Fruit fly (Drosophila melanogaster) whole organism, adult: ENCODE data around the gene Ptp69D.

Experiments used
- CG11617 ChIP-seq: fragments of 200-800 bp; sonication (Bioruptor generic); optimal IDR thresholded peaks from 2 replicates; lab custom pipeline; 2017; ENCODE audit warnings: mild to moderate bottlenecking, missing biosample characterization, missing genetic modification reagents, missing genetic modification characterization
- CG12768 ChIP-seq: fragments of 200-800 bp; sonication (Bioruptor generic); optimal IDR thresholded peaks from 2 replicates; lab custom pipeline; 2017; ENCODE audit warnings: missing biosample characterization, missing genetic modification characterization, mild to moderate bottlenecking, moderate library complexity, missing genetic modification reagents
- CG14711 ChIP-seq: fragments of 200-800 bp; sonication (Bioruptor generic); optimal IDR thresholded peaks from 2 replicates; lab custom pipeline; 2018; ENCODE audit warnings: missing biosample characterization, mild to moderate bottlenecking, missing genetic modification characterization, moderate library complexity
- CG1620 ChIP-seq: fragments of 200-800 bp; sonication (Bioruptor generic); optimal IDR thresholded peaks from 2 replicates; lab custom pipeline; 2016; ENCODE audit warnings: missing biosample characterization, missing genetic modification characterization
- CG33017 ChIP-seq: fragments of 200-800 bp; sonication (Bioruptor generic); optimal IDR thresholded peaks from 2 replicates; lab custom pipeline; 2018; ENCODE audit warnings: missing biosample characterization, mild to moderate bottlenecking, missing genetic modification characterization, moderate library complexity
- CG5204 ChIP-seq: fragments of 200-800 bp; sonication (Bioruptor generic); optimal IDR thresholded peaks from 2 replicates; lab custom pipeline; 2016; ENCODE audit warnings: missing biosample characterization, missing genetic modification characterization
- CG7045 ChIP-seq: fragments of 200-800 bp; sonication (Bioruptor generic); optimal IDR thresholded peaks from 2 replicates; lab custom pipeline; 2017; ENCODE audit warnings: missing biosample characterization, mild to moderate bottlenecking, missing genetic modification characterization
- CG7101 ChIP-seq: fragments of 200-800 bp; sonication (Bioruptor generic); optimal IDR thresholded peaks from 2 replicates; lab custom pipeline; 2018; ENCODE audit warnings: missing biosample characterization, mild to moderate bottlenecking, missing genetic modification characterization, moderate library complexity
- Clk ChIP-seq: fragments of 200-800 bp; sonication (Bioruptor generic); optimal IDR thresholded peaks from 2 replicates; lab custom pipeline; 2017; ENCODE audit warnings: missing biosample characterization, missing genetic modification characterization
- Crg-1 ChIP-seq: fragments of 200-800 bp; sonication (Bioruptor generic); optimal IDR thresholded peaks from 2 replicates; lab custom pipeline; 2016; ENCODE audit warnings: missing biosample characterization, missing genetic modification characterization
- Hr96 ChIP-seq: fragments of 200-800 bp; sonication (Bioruptor generic); optimal IDR thresholded peaks from 2 replicates; lab custom pipeline; 2016; ENCODE audit warnings: missing biosample characterization, missing genetic modification characterization
- Mnt ChIP-seq: fragments of 200-800 bp; sonication (Bioruptor generic); optimal IDR thresholded peaks from 2 replicates; lab custom pipeline; 2016; ENCODE audit warnings: missing biosample characterization, mild to moderate bottlenecking, missing genetic modification characterization
- bab1 ChIP-seq: fragments of 200-800 bp; sonication (Bioruptor generic); optimal IDR thresholded peaks from 3 replicates; lab custom pipeline; 2019; ENCODE audit warnings: missing biosample characterization, mild to moderate bottlenecking, missing genetic modification characterization, moderate library complexity
- cic ChIP-seq: fragments of 200-800 bp; sonication (Bioruptor generic); optimal IDR thresholded peaks from 2 replicates; lab custom pipeline; 2017; ENCODE audit warnings: missing biosample characterization, mild to moderate bottlenecking, missing genetic modification characterization, moderate library complexity
- cnc ChIP-seq, 2 experiments: fragments of >200 bp; optimal IDR thresholded peaks; 2 replicates each; lab custom pipeline; 2017
- kay ChIP-seq: fragments of 200-800 bp; sonication (Bioruptor generic); peaks from one replicate; lab custom pipeline; 2016; ENCODE audit warnings: missing biosample characterization, missing genetic modification characterization, borderline replicate concordance
- ovo ChIP-seq: fragments of 200-800 bp; sonication (Bioruptor generic); optimal IDR thresholded peaks from 2 replicates; lab custom pipeline; 2016; ENCODE audit warnings: missing biosample characterization, missing genetic modification characterization
- pad ChIP-seq: fragments of 200-800 bp; sonication (Bioruptor generic); optimal IDR thresholded peaks from 3 replicates; lab custom pipeline; 2017; ENCODE audit warnings: missing biosample characterization, missing genetic modification characterization, mild to moderate bottlenecking, moderate library complexity, missing genetic modification reagents
- tj ChIP-seq: fragments of 200-800 bp; sonication (Bioruptor generic); optimal IDR thresholded peaks from 3 replicates; lab custom pipeline; 2017; ENCODE audit warnings: missing biosample characterization, mild to moderate bottlenecking, missing genetic modification characterization, moderate library complexity
- toe ChIP-seq: fragments of 200-800 bp; sonication (Bioruptor generic); optimal IDR thresholded peaks from 2 replicates; lab custom pipeline; 2016; ENCODE audit warnings: missing biosample characterization, missing genetic modification characterization

Ptp69D gene

DNA sequence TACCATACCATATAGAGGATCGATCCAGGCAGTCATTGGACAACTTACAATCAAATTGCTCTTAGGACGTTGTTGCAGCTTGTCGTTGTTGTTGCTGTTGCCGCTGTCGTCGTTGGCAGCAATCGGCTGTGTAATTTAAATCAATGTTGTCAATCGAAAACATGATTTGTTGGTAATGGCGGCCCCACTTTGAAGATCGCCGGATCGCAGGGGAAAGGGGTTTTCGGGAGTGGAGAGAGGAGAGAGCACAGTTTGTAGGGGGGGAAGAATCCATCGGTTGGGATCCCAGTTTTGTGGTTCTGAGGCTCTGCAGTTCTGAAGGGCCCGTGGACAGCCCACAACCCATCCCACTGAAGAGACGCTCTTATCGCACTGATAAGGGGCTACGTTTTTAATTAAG is 39.0 kb upstream of the Ptp69D start:
- TF ChIP-seq CG7045 (GFP tag; lab: Kevin White, UChicago): no peak
- TF ChIP-seq CG14711: no peak
- TF ChIP-seq Crg-1 (GFP tag; lab: Kevin White, UChicago): no peak
- no peak for TF ChIP-seq toe (GFP tag; lab: Kevin White, UChicago)
- TF ChIP-seq tj (GFP tag; lab: Kevin White, UChicago): no peak
- no peak for TF ChIP-seq CG1620 (GFP tag; lab: Kevin White, UChicago)
- TF ChIP-seq Hr96 (GFP tag; lab: Kevin White, UChicago): no peak
- no peak for TF ChIP-seq CG7101
- TF ChIP-seq CG5204 (GFP tag; lab: Kevin White, UChicago): no peak

DNA sequence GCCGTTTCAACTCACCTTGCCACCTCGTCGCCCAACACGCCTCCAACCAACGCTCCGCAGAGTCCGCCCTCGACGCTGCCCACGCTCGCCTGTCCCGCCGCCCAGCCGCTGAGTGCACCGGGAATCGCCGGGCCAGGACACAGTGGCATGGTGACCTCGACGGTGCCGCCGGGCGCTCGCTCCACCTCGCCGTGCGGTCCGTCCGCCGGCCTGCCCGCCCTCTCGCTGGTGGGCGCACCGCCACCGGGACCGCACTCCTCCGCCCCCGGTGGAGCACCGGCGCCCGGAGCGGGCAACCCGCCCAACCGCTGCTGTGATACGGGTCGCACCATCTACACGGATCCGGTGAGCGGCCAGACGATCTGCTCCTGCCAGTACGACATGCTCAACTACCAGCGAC is 38.2 kb upstream of the Ptp69D start:
- TF ChIP-seq Crg-1 (GFP tag; lab: Kevin White, UChicago): no peak
- no peak for TF ChIP-seq CG33017 (tag; lab: Kevin White, UChicago)

DNA sequence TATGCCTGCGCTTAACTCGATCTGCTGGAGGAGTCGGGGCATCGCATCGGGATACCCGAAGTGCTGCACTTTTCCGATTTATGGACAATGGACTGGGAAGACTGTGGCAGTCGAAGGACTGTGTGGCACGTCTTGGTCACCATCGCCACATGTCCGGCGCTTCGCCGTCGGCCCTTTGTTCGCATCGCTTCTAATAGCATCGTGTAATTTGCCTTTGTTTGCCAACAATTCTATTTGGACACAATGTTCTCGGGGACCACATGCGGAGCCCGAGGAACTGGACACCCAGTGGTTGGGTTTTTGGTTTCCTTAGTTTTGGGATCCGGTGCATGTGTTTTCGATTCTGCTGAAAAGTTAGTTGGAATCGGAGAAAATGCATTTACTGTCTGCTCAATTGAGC is 37.2 kb upstream of the Ptp69D start:
- TF ChIP-seq bab1 (GFP tag; lab: Kevin White, UChicago) (no peak), CG11617 (GFP tag; lab: Kevin White, UChicago) (no peak), CG7045 (GFP tag; lab: Kevin White, UChicago) (no peak), tj (GFP tag; lab: Kevin White, UChicago) (no peak), pad (no peak), kay (no peak), CG5204 (GFP tag; lab: Kevin White, UChicago) (no peak), CG1620 (GFP tag; lab: Kevin White, UChicago) (no peak), Mnt (GFP tag; lab: Kevin White, UChicago) (no peak), Clk (no peak), CG12768 (GFP tag; lab: Kevin White, UChicago) (no peak), Hr96 (GFP tag; lab: Kevin White, UChicago) (no peak), toe (GFP tag; lab: Kevin White, UChicago) (no peak), cnc (optimal IDR thresholded peaks at IDR 0.05; lab: Kevin White, UChicago) (no peak), ovo (GFP tag; lab: Kevin White, UChicago) (no peak), cic (GFP tag; lab: Kevin White, UChicago) (no peak), CG14711 (no peak), CG7101 (no peak), CG33017 (tag; lab: Kevin White, UChicago) (no peak), Crg-1 (GFP tag; lab: Kevin White, UChicago) (no peak)

DNA sequence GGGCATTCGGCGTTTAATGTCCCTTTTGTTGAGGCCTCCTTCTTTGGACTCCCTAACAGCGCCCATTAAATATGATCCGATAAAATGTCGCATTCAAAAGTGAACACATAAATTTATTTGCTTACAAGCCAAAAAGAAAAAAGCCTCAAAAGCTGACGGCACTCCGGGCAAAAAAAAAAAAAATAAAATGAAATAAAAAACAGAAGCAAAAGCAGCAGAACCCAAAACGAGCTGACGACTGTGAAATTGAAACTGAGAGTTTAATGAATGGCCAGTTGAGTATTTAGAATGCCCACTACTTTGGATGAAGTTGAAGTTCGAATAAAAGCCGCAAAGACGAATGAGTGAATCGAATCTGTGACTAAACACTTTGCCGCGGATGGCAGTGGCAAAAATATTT is 36.5 kb upstream of the Ptp69D start:
- TF ChIP-seq cic (GFP tag; lab: Kevin White, UChicago) (no peak), tj (GFP tag; lab: Kevin White, UChicago) (peak; percentile 97)

DNA sequence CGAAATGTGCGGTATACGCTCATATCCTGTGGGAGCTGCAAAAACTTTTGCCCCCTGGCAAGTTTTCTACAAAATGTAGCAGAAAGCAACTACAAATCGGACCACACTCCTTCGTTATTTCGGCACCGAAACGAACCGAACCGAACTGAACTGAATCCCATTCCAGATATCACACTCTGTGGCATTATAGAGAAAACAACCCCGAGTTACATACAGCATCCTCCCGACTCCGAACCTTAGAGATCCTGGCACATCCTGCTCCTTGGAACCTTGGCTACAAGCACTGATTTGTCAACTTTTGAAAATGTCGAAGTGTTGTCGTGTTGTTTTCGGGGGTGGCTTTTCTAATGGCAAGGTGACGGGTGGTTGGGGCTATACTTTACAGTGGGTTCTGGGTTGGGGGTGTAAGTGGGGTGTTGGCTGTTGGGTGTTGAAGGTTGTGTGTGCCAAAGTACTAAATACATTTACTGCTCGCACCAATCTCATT is 34.2 kb upstream of the Ptp69D start:
- no peak for TF ChIP-seq CG7101
- no peak for TF ChIP-seq CG1620 (GFP tag; lab: Kevin White, UChicago)
- no peak for TF ChIP-seq cnc (optimal IDR thresholded peaks at IDR 0.05; lab: Kevin White, UChicago)
- no peak for TF ChIP-seq CG14711
- TF ChIP-seq CG11617 (GFP tag; lab: Kevin White, UChicago): no peak
- no peak for TF ChIP-seq CG7045 (GFP tag; lab: Kevin White, UChicago)
- no peak for TF ChIP-seq Hr96 (GFP tag; lab: Kevin White, UChicago)

DNA sequence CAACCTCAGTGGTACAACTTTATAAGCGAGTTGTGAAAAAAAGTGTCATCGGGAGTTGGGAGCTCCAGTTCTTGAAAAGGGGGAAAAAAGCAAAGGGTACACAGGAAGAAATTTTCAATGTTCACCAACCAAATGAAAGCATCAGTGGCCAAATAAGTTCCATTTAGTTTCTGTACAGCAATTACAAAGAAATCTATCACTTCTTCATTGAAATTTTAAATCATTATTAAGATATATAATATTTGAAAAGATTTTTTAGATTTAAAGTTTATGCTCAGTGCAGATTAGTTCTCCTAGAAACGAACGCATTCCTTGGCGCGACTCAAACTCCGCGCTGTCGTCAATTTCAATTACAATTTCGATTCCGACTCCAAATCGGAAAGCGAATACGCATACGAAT is 33.4 kb upstream of the Ptp69D start:
- TF ChIP-seq CG7101 (no peak), Mnt (GFP tag; lab: Kevin White, UChicago) (no peak), Clk (no peak), toe (GFP tag; lab: Kevin White, UChicago) (no peak), pad (no peak), Crg-1 (GFP tag; lab: Kevin White, UChicago) (no peak), kay (no peak), tj (GFP tag; lab: Kevin White, UChicago) (no peak), cnc (optimal IDR thresholded peaks at IDR 0.05; lab: Kevin White, UChicago) (no peak), CG1620 (GFP tag; lab: Kevin White, UChicago) (no peak), Hr96 (GFP tag; lab: Kevin White, UChicago) (no peak), CG7045 (GFP tag; lab: Kevin White, UChicago) (no peak), CG33017 (tag; lab: Kevin White, UChicago) (no peak), cic (GFP tag; lab: Kevin White, UChicago) (no peak), ovo (GFP tag; lab: Kevin White, UChicago) (no peak), CG5204 (GFP tag; lab: Kevin White, UChicago) (no peak), CG14711 (no peak), bab1 (GFP tag; lab: Kevin White, UChicago) (no peak), CG12768 (GFP tag; lab: Kevin White, UChicago) (no peak), CG11617 (GFP tag; lab: Kevin White, UChicago) (no peak)

DNA sequence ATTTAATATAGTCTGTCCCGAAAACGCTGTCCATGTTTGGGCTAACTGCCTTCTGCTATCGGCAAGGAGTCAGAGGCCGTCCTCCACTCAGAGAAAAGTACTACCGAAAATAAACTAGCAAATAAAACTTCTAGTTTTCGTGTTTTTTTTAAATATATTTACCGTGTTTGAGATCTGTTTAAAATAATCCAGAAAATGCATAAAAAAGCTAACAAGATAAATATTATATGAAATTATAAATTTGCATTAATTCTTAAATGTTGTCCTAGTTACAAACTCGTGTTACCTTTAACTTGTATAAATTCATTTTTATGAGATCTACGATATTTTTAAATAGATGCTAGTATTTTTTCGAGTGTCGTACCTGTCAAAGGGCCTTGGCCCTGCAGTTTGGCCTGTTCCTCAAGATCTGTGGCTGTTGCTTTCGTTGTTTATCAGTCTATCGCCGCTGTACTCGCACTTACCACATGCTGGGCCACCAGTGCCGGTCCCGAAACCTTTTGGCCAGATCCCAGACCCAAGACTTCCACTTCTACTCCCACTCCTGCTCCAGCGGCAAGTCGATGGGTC is 31.2 kb upstream of the Ptp69D start:
- no peak for TF ChIP-seq CG14711
- TF ChIP-seq Clk: no peak
- no peak for TF ChIP-seq CG11617 (GFP tag; lab: Kevin White, UChicago)
- TF ChIP-seq cnc (optimal IDR thresholded peaks at IDR 0.05; lab: Kevin White, UChicago): no peak
- no peak for TF ChIP-seq kay
- TF ChIP-seq bab1 (GFP tag; lab: Kevin White, UChicago): no peak
- TF ChIP-seq CG12768 (GFP tag; lab: Kevin White, UChicago): no peak
- TF ChIP-seq Mnt (GFP tag; lab: Kevin White, UChicago): no peak
- no peak for TF ChIP-seq CG1620 (GFP tag; lab: Kevin White, UChicago)
- TF ChIP-seq ovo (GFP tag; lab: Kevin White, UChicago): no peak
- TF ChIP-seq CG7101: no peak
